Fruit fly (Drosophila melanogaster): Measurements from ENCODE around the gene CG17075.

Gene CG17075

DNA sequence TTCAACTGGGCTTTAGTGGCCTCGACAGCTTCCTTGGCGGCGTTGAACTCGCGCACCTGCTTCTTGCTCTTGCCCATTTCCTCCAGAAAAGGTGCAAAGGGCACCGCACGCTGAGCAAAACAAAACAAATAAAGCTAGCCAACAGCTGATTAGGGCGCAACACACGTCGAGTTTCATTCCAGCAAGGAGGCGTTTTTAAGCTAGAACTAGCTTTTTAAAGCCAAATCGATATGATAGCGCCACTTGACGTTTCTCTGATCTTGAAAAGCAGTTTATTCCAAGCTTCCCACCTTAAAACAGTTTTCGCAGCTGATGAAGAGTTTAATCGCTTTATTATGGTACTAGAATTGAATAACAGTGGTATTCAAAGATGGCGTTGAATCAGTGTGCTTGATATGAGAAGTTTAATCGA lies 15.8 kb upstream of the CG17075 start, which contains the start of gene CG11601 (continued):
- TF ChIP-seq CG14860 (GFP tag; IDR thresholded peaks at IDR 0.05; ENCODE audit: partially characterized antibody) (no peak), NC2β (GFP tag; optimal IDR thresholded peaks at IDR 0.05) (peak; percentile 37), CG31441 (GFP tag; IDR thresholded peaks at IDR 0.05) (no peak), CG1529 (GFP tag; optimal IDR thresholded peaks at IDR 0.05) (no peak), CG17361 (GFP tag; IDR thresholded peaks at IDR 0.05) (peak; percentile 59; the same call in 1 of the 3 replicates), lab (GFP tag; optimal IDR thresholded peaks at IDR 0.05) (no peak), Mes4 (GFP tag; optimal IDR thresholded peaks at IDR 0.05) (peak; percentile 20), CG18599 (GFP tag; optimal IDR thresholded peaks at IDR 0.05) (no peak), CrebB (tag; optimal IDR thresholded peaks at IDR 0.05) (no peak), gsb (GFP tag; IDR thresholded peaks at IDR 0.05) (no peak), CG9727 (GFP tag; optimal IDR thresholded peaks at IDR 0.05) (peak; percentile 1), slbo (GFP tag; IDR thresholded peaks at IDR 0.05) (peak; percentile 57), CG11247 (GFP tag; IDR thresholded peaks at IDR 0.05) (peak; percentile 18; the same call in 1 of the 2 replicates), ab (GFP tag; optimal IDR thresholded peaks at IDR 0.05) (no peak), CG12769 (tag; optimal IDR thresholded peaks at IDR 0.05) (no peak), dm (GFP tag; optimal IDR thresholded peaks at IDR 0.05) (peak; percentile 14), trem (tag; optimal IDR thresholded peaks at IDR 0.05) (peak; percentile 8), sim (GFP tag; IDR thresholded peaks at IDR 0.05) (no peak), NFAT (GFP tag; IDR thresholded peaks at IDR 0.05) (peak; percentile 63), Atf-2 (GFP tag; optimal IDR thresholded peaks at IDR 0.05) (no peak), CG1233 (GFP tag; optimal IDR thresholded peaks at IDR 0.05) (no peak), Chrac-16 (GFP tag; optimal IDR thresholded peaks at IDR 0.05) (peak; percentile 4), MESR4 (GFP tag; optimal IDR thresholded peaks at IDR 0.05) (peak; percentile 30), CG34224 (GFP tag; IDR thresholded peaks at IDR 0.05; ENCODE audit: partially characterized antibody) (no peak), oc (tag; optimal IDR thresholded peaks at IDR 0.05) (no peak), luna (GFP tag; optimal IDR thresholded peaks at IDR 0.05) (no peak), tll (GFP tag; optimal IDR thresholded peaks at IDR 0.05) (no peak), ac (GFP tag; optimal IDR thresholded peaks at IDR 0.05) (no peak), bbx (GFP tag; IDR thresholded peaks at IDR 0.05; ENCODE audit: partially characterized antibody) (peak; percentile 33; the same call in 1 of the 2 replicates), Antp (GFP tag; optimal IDR thresholded peaks at IDR 0.05) (no peak), tap (tag; optimal IDR thresholded peaks at IDR 0.05) (no peak), Dll (GFP tag; IDR thresholded peaks at IDR 0.05; ENCODE audit: partially characterized antibody) (no peak), phol (tag; optimal IDR thresholded peaks at IDR 0.05) (peak; percentile 79), sd (tag; optimal IDR thresholded peaks at IDR 0.05) (no peak), Oli (tag; optimal IDR thresholded peaks at IDR 0.05) (no peak), CG34422 (GFP tag; IDR thresholded peaks at IDR 0.05) (peak; percentile 52; the same call in 1 of the 3 replicates), CG12104 (GFP tag; optimal IDR thresholded peaks at IDR 0.05) (no peak), Sox100B (GFP tag; optimal IDR thresholded peaks at IDR 0.05) (no peak), ro (GFP tag; IDR thresholded peaks at IDR 0.05) (no peak), HLH4C (GFP tag; IDR thresholded peaks at IDR 0.05; ENCODE audit: partially characterized antibody) (peak; percentile 51; the same call in 2 of the 3 replicates), Myb (GFP tag; optimal IDR thresholded peaks at IDR 0.05) (peak; percentile 58), CG10366 (GFP tag; IDR thresholded peaks at IDR 0.05) (peak; percentile 33; the same call in 1 of the 2 replicates), CG3995 (GFP tag; optimal IDR thresholded peaks at IDR 0.05) (no peak), chinmo (GFP tag; IDR thresholded peaks at IDR 0.05; ENCODE audit: partially characterized antibody) (no peak), CG3407 (GFP tag; optimal IDR thresholded peaks at IDR 0.05) (no peak), Hmr (GFP tag; optimal IDR thresholded peaks at IDR 0.05) (peak; percentile 31), CG10147 (GFP tag; optimal IDR thresholded peaks at IDR 0.05) (peak; percentile 21), Taf1 (GFP tag; IDR thresholded peaks at IDR 0.05) (no peak), Sry-β (GFP tag; optimal IDR thresholded peaks at IDR 0.05) (peak; percentile 88), odd (GFP tag; optimal IDR thresholded peaks at IDR 0.05) (no peak)
